Worm (Caenorhabditis elegans) whole organism, dauer: ENCODE measurements around the gene spat-2.

Source experiments
- unc-62 ChIP-seq: sonication (generic microtip); optimal IDR thresholded peaks from 2 replicates; lab custom pipeline; 2017; ENCODE audit warnings: missing biosample characterization, missing genetic modification reagents, missing genetic modification characterization

Gene spat-2

DNA sequence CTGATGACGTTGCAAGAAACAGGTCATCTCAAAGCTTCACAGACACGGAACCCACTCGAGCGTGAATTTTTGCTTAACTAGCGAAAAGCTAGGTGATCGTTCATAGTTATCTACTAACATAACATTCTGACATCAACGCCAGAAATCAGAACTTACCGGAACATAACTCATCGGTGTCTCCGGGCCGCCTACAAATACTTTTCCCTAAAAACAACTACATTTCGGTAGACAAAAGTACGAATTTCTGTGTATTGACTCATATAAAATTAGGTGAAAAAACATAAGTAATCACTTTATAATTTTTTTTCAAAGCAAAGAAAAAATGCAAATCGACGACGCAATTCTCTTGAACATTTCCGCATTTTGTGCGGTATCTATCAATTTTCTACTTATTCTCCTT is 37.5 kb downstream of the spat-2 start, which contains the start of gene str-261:
Gene str-261, plus strand, starts transcription at position 301 of the 400 bp plus-strand sequence.
- no peak for TF ChIP-seq unc-62 (GFP tag; lab: Kevin White, UChicago)

DNA sequence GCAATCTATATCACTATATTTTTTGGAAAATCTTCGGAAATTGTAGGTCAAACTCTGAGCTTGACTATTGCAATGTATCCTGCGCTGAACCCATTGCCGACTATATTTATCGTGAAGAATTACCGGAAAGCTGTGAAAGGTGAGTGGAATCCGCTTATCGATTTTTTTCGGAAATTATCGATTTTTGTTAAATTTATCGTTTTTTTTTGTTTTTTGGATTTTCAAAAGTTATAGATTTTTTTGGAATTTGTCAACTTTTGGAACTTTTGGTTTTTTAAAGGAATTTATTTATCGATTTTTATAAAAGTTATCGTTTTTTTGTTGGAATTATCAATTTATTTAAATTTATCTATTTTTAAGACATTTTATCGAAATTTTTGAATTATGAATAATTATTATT is 40.0 kb downstream of the spat-2 start:
- no peak for TF ChIP-seq unc-62 (GFP tag; lab: Kevin White, UChicago)

DNA sequence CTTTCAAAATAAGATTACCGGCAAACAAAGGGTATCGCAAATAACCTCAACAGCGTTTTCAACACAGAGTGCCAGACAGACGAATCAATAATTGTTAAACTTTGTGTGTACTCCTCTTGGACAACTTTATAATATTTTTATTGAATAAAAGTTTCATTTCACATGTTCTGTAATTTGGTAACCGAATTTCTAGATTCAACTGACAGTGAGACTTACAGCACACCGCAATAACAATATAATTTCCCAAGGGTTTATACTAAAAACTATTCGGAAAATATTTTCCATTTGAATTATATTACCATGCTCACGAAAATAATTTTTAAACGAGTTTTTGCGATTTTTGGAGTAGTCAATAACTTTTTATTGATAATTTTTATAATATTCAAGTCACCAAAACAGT is 40.7 kb downstream of the spat-2 start, which contains the start of gene str-246:
Gene str-246, plus strand, starts transcription at position 301 of the 400 bp plus-strand sequence.
- no peak for TF ChIP-seq unc-62 (GFP tag; lab: Kevin White, UChicago)

DNA sequence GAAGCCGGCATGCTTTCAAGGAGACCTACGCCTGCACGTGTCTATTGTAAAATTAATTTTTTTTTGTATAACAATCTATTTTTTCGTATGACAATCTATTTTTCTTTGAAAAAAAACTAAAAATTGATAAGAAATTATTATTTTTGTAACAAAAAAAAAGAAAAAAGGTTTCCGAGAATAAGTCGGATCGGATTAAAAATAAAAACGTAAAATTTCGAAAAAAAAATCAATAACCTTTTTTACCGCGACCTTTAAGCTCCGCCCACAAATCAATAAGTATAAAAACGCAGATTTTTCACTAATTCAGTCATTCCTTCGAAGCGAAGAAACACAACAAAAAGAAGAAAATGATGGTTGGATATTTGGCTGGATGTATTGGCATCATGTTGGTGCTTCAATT is 42.7 kb downstream of the spat-2 start, which contains the start of gene W09D6.4:
Gene W09D6.4, plus strand, starts transcription at position 301 of the 400 bp plus-strand sequence.
- TF ChIP-seq unc-62 (GFP tag; lab: Kevin White, UChicago): no peak

DNA sequence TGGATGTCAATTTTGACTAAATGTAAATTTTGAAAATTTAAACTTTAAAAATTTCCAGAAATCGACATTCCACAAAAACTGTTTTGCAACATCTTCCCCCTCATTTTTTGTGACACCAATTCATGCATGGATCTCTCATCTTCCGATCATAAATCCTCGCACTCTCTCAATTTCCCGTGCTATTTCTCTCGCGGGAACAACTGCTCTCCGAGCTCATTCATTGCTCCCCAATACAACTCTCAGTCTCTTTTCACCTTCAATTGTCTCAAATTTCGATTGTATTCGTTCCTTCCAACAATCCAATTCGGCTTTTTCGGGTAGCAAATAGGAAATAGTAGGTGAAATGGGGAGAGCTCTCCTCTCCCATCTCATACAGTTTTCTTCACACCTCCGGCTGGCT is 45.9 kb downstream of the spat-2 start:
- TF ChIP-seq unc-62 (GFP tag; lab: Kevin White, UChicago): no peak

DNA sequence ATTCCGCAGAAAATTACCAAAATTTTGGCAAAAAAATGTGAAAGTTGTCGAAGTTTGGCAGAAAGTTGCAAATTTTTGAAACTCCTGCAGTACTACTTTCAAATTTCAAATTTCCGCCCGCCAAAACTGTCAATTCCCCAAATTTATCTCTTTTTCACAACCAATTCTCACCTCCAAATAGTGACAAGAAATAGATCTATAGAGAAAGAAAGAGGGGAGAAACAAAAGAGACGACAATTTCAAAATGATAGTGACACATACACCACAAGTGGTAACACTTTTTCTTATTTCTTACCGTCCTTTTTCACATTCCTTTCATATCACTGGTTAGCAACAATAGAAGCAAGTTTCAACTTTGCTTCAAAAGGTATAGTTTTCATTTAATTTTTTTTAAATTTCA is 47.3 kb downstream of the spat-2 start:
- no peak for TF ChIP-seq unc-62 (GFP tag; lab: Kevin White, UChicago)

DNA sequence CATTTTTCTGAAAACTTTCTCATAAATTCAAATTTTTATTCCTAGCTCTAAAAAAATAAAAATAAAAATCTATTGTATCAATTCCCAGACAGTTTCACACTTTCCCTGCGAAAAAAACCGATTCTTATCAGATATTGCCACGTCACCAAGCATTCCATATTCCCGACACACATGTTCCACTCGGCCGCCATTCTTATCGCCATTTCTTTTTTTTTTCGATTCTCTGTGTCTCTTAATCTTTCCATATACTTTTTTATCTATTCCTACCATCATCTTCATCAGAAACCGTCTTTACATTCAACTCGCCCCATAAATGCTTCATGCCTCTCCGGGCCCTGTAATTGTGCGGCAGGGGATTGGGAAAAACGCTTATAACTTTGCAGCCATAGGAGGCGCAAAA is 50.7 kb downstream of the spat-2 start:
- TF ChIP-seq unc-62 (GFP tag; lab: Kevin White, UChicago): no peak

DNA sequence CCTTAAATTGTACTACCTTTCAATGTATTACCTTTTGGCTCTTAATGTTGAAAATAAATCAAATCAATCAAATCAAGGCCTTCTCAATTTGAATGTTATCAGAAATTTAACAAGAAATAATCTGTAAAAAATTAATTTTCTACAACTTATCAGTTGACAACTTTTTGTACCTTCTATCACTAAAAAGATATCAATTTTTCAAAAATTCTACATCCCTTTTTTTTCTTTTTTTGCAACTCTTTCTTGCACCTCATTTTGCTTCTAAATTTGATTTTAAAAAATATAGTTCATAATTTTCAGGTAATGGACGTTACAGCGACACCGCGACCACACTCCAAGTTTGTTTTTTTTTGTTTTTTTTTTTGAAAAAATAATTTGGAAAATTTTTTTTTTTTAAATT is 51.4 kb downstream of the spat-2 start, which contains the start of gene W09D6.5:
Gene W09D6.5, plus strand, starts transcription at position 301 of the 400 bp plus-strand sequence.
- no peak for TF ChIP-seq unc-62 (GFP tag; lab: Kevin White, UChicago)

DNA sequence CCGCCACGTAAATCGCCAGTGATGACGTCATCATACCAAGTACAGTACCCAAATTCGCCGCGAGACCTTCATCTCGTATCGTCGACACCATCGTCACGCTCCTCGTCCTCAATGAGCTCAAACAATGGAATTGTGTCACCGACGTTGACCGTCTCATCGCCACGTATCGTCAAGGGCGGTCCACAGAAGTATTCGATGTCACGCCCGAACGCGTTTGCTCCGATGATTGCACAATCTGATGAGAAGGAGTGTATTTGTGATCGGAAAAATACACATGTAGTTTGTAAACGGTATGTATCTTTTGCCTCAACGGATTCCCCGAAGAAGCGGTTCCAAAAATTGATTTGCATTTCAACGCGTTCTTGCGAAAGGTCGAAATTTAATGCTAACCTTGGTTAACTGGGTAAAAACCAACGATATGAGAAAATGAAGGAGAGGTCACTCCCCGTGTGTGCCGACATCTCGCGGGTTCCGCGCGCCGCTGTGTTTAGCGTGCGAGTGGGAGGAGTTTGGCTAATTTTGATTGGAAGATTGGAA is 53.4 kb downstream of the spat-2 start:
- no peak for TF ChIP-seq unc-62 (GFP tag; lab: Kevin White, UChicago)

DNA sequence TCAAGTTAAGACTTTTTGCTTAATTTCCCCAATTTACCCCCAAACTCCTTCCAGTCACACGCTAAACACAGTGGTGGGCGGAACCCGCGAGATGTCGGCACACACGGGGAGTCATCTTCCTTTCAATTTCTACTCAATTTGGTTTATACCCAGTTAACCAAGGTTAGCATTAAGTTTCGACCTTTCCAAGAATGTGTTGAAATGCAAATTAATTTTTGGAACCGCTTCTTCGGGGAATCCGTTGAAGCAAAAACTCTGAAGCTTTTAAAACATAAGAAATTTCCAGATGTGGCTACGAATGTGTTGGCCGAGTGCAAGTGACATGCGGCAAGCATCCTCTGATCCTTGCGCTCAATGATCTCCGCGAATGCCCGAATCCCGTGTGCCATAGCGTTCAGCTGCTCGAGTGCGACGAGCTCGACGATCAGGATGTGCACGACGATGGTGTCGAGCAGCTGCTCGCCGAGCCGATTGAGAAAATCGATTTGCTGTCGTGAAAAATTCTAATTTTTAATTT is 54.2 kb downstream of the spat-2 start:
- TF ChIP-seq unc-62 (GFP tag; lab: Kevin White, UChicago): no peak

DNA sequence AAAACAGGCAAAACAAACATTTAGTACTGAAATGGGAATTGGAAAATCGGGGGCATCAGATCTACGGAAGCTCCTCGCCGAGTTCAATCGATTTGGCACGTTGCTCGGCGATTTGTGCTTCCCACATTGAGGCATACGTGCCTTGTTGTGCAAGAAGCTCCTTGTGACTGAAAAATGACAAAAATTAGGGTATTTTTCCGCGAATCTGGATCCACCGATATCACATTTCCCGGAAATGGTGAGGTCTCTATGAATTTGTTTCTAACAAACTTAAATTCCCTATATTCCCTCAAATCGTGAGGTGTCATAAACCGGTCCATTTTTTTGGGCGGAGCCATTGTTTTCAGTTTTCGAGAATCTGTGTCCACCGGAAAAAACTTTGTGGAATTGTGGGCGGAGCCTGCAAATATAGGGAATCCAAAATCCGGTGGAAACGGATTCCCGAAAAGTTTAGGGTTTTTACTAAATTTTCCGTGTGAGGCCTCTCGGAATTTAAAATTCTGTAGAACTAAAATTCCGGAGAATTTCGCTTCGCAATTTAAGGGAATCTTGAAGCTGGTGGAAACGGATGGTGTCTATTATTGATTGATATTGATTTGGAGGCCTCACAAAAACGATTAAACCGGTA is 55.0 kb downstream of the spat-2 start:
- no peak for TF ChIP-seq unc-62 (GFP tag; lab: Kevin White, UChicago)

DNA sequence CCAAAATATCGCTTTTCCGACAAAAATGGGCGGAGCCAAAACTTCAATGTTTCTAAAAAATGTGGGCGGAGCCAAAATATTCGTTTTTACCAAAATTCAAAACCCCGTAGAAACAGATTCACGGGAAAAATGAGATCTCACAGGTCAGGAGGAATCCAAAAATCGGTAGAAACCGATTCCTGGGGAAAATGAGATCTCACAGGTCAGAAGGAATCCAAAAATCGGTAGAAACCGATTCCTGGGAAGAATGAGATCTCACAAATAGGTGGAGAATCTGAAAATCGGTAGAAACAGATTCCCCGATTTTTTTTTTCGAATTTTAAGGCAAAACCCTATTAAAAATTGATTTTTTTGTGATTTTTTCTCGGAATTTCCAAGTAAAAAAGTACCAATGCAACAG is 56.7 kb downstream of the spat-2 start:
- no peak for TF ChIP-seq unc-62 (GFP tag; lab: Kevin White, UChicago)

DNA sequence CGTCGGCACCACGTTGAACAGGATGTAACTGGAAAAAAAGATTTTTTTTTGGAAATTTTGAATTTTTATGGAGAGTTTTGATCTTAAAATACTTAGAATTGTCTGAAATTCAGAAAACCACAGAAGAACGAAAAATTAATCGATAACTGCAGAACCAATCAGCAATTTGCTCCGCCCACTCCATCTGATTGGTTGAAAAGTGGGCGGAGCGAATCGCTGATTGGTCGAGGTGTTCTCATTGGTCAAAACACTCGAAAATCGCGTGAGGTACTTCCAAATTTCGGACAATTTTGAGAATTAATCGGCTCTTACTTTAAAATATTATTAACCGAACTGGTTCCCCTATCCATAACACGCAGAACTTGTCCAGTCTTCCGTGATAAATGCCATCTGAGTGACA is 58.9 kb downstream of the spat-2 start:
- TF ChIP-seq unc-62 (GFP tag; lab: Kevin White, UChicago): no peak

DNA sequence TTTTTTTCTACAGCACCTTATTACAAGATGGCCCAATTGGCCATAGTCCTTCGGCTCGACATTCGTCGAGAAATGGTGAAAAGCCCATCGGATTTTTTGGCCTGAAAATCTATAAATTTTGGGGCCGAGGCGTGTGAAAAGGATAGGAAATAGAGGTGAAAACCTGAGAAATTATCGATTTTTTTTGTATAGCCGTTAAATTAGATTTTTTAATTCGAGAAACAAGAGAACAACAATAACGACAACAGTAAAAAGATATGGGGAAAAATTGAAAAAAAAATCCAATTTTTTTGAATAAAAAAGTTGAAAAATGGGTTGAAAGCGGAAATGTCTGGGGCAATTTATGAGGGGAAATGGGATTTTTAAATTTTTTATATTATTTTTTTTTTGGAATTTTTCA is 63.1 kb downstream of the spat-2 start, which contains the start of gene hmt-1:
Gene hmt-1, minus strand, starts transcription at position 101 of the 400 bp plus-strand sequence.
- TF ChIP-seq unc-62 (GFP tag; lab: Kevin White, UChicago): no peak

DNA sequence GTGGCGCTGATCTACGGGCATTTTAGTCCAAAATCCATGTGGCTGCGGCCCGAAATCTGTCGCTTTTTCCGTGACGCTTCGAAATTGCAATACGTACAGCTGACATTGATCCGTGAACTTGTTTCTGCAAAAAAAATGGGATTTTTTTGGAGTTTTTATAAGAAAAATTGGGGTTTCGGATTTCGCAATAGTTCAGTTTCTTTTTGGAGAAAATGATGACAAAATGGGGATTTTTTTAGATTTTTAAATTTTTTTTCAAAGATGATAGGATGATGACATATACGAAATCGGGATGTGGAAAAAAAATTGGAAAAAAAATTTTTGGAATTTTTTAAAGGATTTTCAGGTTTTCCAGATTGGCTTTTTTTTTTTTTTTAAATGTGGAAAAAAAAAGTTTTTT is 64.5 kb downstream of the spat-2 start:
- TF ChIP-seq unc-62 (GFP tag; lab: Kevin White, UChicago): no peak

DNA sequence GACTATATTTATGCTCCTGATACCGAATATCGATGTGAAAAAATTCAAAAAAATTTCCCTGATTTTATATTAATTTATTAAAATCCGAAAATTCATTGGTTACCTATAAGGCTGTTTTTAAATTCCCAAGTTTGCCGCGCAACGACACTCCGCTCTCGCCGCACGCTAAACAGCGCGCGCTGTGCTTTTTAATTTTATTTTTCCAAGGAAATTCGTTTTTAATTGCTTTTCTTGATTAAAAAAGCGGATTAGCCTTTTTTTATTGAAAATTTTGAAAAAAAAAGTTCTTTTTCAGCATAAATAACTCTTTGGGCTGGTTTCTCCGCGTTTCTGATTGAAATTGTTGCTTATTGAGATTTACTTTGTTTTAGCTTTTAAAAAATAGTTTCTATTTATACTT is 70.6 kb downstream of the spat-2 start:
- TF ChIP-seq unc-62 (GFP tag; lab: Kevin White, UChicago): no peak

DNA sequence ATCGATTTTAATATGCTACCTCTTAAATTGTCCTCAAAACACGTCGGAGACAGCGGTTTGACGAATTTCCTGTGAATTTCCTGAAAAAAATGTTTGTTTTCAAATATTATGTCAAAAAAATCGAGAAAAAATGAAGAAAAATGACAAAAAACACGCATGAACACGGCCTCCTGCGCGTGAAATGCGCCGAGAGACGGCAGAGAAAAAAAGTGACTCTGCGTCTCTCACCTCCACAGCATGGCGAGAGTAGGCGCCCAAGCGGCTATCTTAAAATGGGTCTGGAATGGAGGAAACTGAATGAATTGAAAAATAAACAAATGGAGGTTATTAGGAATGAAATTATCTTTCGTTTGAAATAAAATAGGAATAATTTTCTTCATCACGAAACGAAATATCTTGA is 74.0 kb downstream of the spat-2 start:
- no peak for TF ChIP-seq unc-62 (GFP tag; lab: Kevin White, UChicago)
